Worm (Caenorhabditis elegans) whole organism, L3 larva: Measurements from ENCODE around the gene W04E12.2.

Experiments used
- ZK546.5 ChIP-seq: sonication (generic microtip); optimal IDR thresholded peaks from 2 replicates; lab custom pipeline; 2017; ENCODE audit warnings: missing biosample characterization, missing genetic modification characterization
- ama-1 ChIP-seq: fragments of 150-350 bp; optimal IDR thresholded peaks from 2 replicates; lab custom pipeline; 2018
- lin-15B ChIP-seq: fragments of 150-350 bp; optimal IDR thresholded peaks from 2 replicates; lab custom pipeline; 2014; ENCODE audit warnings: missing biosample characterization, missing genetic modification characterization
- nhr-11 ChIP-seq: fragments of 150-350 bp; optimal IDR thresholded peaks from 2 replicates; lab custom pipeline; 2014; ENCODE audit warnings: missing biosample characterization, missing genetic modification characterization
- pha-4 ChIP-seq: fragments of 150-350 bp; optimal IDR thresholded peaks from 2 replicates; lab custom pipeline; 2014; ENCODE audit warnings: missing biosample characterization, missing genetic modification reagents, missing genetic modification characterization
- tbx-2 ChIP-seq: sonication (generic microtip); optimal IDR thresholded peaks from 2 replicates; lab custom pipeline; 2016; ENCODE audit warnings: mild to moderate bottlenecking, missing genetic modification characterization, missing compliant biosample characterization

DNA sequence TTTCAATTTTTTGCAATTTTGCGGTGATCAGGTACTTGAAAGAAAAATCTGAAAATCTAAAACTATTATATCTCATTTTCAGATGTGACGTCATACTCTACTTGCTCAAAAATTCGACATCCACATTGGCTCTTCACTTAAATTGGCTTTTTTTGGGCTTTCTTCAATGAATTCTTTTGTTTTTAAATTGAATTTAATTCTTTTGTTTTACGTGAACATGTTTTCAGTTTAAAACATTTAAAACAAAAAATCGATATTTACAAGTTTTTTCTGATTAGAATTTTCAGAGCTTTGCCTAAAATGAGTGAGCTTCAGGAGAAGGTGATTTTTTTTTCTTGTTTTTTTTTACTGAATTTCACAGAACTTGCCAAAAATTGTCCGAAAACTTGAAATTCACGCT is 717 bp upstream of the W04E12.2 start, which contains the start of gene W04E12.3:
- TF ChIP-seq ama-1 (no peak), pha-4 (tag; lab: Kevin White, UChicago) (no peak), lin-15B (tag; lab: Kevin White, UChicago) (no peak), ZK546.5 (tag; lab: Kevin White, UChicago) (no peak), tbx-2 (tag; lab: Kevin White, UChicago) (no peak), nhr-11 (no peak)
